Fruit fly (Drosophila melanogaster): ENCODE measurements around the gene rept.

Gene rept

dm6 chr3L:19260278-19260803 is 5.2 kb downstream of the rept start, which contains the start of gene nes (continued):
- no peak for TF ChIP-seq Sp1 (GFP tag; optimal IDR thresholded peaks at IDR 0.05)
- no peak for TF ChIP-seq dsf (GFP tag; optimal IDR thresholded peaks at IDR 0.05; ENCODE audit: borderline replicate concordance)
- no peak for TF ChIP-seq Myc (optimal IDR thresholded peaks at IDR 0.05)
- TF ChIP-seq br (GFP tag; optimal IDR thresholded peaks at IDR 0.05) = no peak
- peak; percentile 35 for TF ChIP-seq Hnf4 (GFP tag; optimal IDR thresholded peaks at IDR 0.05)
- no peak for TF ChIP-seq Hr83 (GFP tag; optimal IDR thresholded peaks at IDR 0.05; ENCODE audit: poor library complexity, severe bottlenecking)
- TF ChIP-seq Rel (GFP tag; optimal IDR thresholded peaks at IDR 0.05) = no peak
- TF ChIP-seq Rel (tag; optimal IDR thresholded peaks at IDR 0.05) = peak; percentile 19
- peak; percentile 61 for TF ChIP-seq woc (GFP tag; optimal IDR thresholded peaks at IDR 0.05)
- no peak for TF ChIP-seq Mio (GFP tag; optimal IDR thresholded peaks at IDR 0.05)
- no peak for TF ChIP-seq dl (GFP tag; optimal IDR thresholded peaks at IDR 0.05; ENCODE audit: insufficient read depth in 1 of 2, partially characterized antibody in 2 of 2)
- TF ChIP-seq foxo (GFP tag; optimal IDR thresholded peaks at IDR 0.05) = no peak
- TF ChIP-seq OdsH (GFP tag; optimal IDR thresholded peaks at IDR 0.05) = no peak
- TF ChIP-seq N (GFP tag; optimal IDR thresholded peaks at IDR 0.05) = no peak
- TF ChIP-seq ey (GFP tag; optimal IDR thresholded peaks at IDR 0.05) = no peak
- peak; percentile 11 for TF ChIP-seq h (GFP tag; optimal IDR thresholded peaks at IDR 0.05)

DNA sequence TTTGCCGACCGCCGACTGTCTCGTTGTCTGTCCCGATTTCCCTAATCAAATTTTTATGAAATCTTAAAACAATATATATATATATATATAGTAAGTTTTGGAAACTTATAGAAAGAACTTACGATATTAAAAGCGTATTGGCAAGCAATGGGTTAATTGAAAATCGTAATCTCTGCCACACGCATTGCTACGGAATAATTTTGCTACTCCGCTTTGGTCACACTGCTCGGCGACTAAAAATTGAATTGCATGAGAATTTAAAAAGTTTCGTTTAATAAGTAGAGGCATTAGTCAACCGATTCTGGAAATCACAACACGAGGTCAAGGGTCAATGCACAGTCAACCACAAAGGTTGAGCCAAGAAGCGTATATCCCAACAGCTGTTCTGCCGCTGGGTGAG is 6.1 kb downstream of the rept start, which contains the start of gene Bet1:
Gene Bet1 (plus strand): TSS at position 182 of the 400 bp plus-strand sequence.
- no peak for TF ChIP-seq lola (GFP tag; optimal IDR thresholded peaks at IDR 0.05)
- no peak for TF ChIP-seq dsf (GFP tag; optimal IDR thresholded peaks at IDR 0.05; ENCODE audit: borderline replicate concordance)
- TF ChIP-seq Hnf4 (GFP tag; optimal IDR thresholded peaks at IDR 0.05) = no peak
- no peak for TF ChIP-seq Dfd (GFP tag; optimal IDR thresholded peaks at IDR 0.05)
- peak; percentile 40 for TF ChIP-seq Myc (optimal IDR thresholded peaks at IDR 0.05)
- TF ChIP-seq woc (GFP tag; optimal IDR thresholded peaks at IDR 0.05) = peak; percentile 20
- no peak for TF ChIP-seq psq (GFP tag; optimal IDR thresholded peaks at IDR 0.05)
- TF ChIP-seq Jra (GFP tag; optimal IDR thresholded peaks at IDR 0.05) = no peak
- no peak for TF ChIP-seq sv (GFP tag; optimal IDR thresholded peaks at IDR 0.05)
- no peak for TF ChIP-seq br (GFP tag; optimal IDR thresholded peaks at IDR 0.05)
- TF ChIP-seq HLH106 (tag; optimal IDR thresholded peaks at IDR 0.05) = peak; percentile 22
- TF ChIP-seq GATAd (GFP tag; optimal IDR thresholded peaks at IDR 0.05) = no peak

DNA sequence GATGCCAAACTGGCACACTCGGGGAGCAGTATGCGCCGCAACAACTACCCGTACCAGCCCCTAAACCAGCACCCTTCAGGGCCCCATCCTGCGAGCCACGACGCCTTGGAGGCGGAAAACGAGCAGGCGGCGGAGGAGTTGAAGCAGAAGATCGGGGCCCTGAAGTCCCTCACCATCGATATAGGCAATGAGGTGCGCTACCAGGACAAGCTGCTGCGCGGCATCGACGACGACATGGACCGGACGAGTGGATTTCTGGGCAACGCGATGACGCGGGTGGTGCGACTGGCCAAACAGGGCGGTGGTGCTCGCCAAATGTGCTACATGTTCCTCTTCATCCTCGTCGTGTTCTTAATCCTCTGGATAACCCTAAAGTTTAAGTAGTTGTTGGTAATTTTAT is 6.6 kb downstream of the rept start:
- TF ChIP-seq br (GFP tag; optimal IDR thresholded peaks at IDR 0.05) (no peak), rgr (GFP tag; optimal IDR thresholded peaks at IDR 0.05) (no peak), dmrt93B (GFP tag; optimal IDR thresholded peaks at IDR 0.05) (no peak), CrebA (GFP tag; optimal IDR thresholded peaks at IDR 0.05; ENCODE audit: borderline replicate concordance) (no peak), Rel (GFP tag; optimal IDR thresholded peaks at IDR 0.05) (no peak), Rel (tag; optimal IDR thresholded peaks at IDR 0.05) (no peak), Dif (GFP tag; optimal IDR thresholded peaks at IDR 0.05; ENCODE audit: partially characterized antibody) (no peak), psq (GFP tag; optimal IDR thresholded peaks at IDR 0.05) (no peak), dsf (GFP tag; optimal IDR thresholded peaks at IDR 0.05; ENCODE audit: borderline replicate concordance) (no peak), CG9705 (GFP tag; optimal IDR thresholded peaks at IDR 0.05) (no peak), jim (GFP tag; optimal IDR thresholded peaks at IDR 0.05) (no peak), dl (GFP tag; optimal IDR thresholded peaks at IDR 0.05; ENCODE audit: insufficient read depth in 1 of 2, partially characterized antibody in 2 of 2) (no peak), Vsx2 (GFP tag; optimal IDR thresholded peaks at IDR 0.05; ENCODE audit: partially characterized antibody) (no peak), Hnf4 (GFP tag; optimal IDR thresholded peaks at IDR 0.05) (no peak), Dfd (GFP tag; optimal IDR thresholded peaks at IDR 0.05) (no peak), Hr78 (GFP tag; optimal IDR thresholded peaks at IDR 0.05) (no peak)

DNA sequence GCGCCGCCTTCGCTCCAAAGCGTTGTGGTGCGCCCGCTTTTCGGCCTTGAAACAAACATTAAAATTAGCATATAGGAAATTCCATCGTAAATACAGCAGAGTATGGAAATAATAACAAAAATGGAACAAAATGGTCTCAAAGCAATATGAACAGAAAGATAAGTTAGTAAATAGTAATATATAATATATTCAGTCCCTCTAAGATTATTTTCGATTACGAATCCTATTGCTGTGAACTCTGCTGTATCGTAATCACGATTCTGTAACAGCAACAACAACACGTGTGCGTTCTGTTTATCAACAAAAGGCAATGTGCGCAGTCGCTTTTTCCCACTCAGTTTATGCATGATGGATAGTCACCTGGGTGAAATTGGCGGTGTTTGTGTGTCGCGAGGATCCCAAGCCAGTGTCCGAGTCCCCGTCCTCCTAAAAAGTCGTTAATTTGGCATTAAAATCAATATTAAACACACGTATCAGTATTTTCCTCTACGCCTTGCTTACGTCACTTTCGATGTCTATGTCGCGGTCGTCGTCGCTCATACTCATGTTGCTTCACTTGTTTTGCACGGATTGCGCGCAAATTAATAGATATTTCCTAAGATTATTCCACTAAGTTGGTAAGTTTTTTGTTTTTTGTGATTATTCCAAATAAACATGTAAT is 8.5 kb downstream of the rept start, which contains the start of the genes CG42374 and Mettl5:
Gene CG42374 (plus strand): TSS at position 287 of the 661 bp plus-strand sequence.
Gene Mettl5 (plus strand): TSS at position 287 of the 661 bp plus-strand sequence.
- TF ChIP-seq CG32264 (GFP tag; optimal IDR thresholded peaks at IDR 0.05) (no peak), HLH106 (tag; optimal IDR thresholded peaks at IDR 0.05) (peak; percentile 15), OdsH (GFP tag; optimal IDR thresholded peaks at IDR 0.05) (peak; percentile 31), fru (GFP tag; optimal IDR thresholded peaks at IDR 0.05) (peak; percentile 24), sage (GFP tag; optimal IDR thresholded peaks at IDR 0.05) (peak; percentile 17)
